Worm (Caenorhabditis elegans) whole organism, L4 larva: ENCODE results near the gene F13A7.12.

Experiments
- F10B5.3 ChIP-seq: sonication (generic microtip); optimal IDR thresholded peaks from 2 replicates; lab custom pipeline; 2016; ENCODE audit warnings: mild to moderate bottlenecking, missing genetic modification characterization, missing compliant biosample characterization
- F44E2.7 ChIP-seq: fragments of 200-800 bp; sonication (Bioruptor generic); IDR thresholded peaks from 2 replicates; pipeline ENCODE4 v2.1.2; 2022; ENCODE audit warnings: missing genetic modification characterization, missing compliant biosample characterization
- F49E8.2 ChIP-seq: sonication (generic microtip); optimal IDR thresholded peaks from 2 replicates; lab custom pipeline; 2016; ENCODE audit warnings: missing compliant biosample characterization, mild to moderate bottlenecking, missing genetic modification characterization, borderline replicate concordance
- R02D3.7 ChIP-seq: fragments of 150-350 bp; sonication (generic microtip); optimal IDR thresholded peaks from 3 replicates; lab custom pipeline; 2014; ENCODE audit warnings: missing biosample characterization, missing genetic modification characterization
- ZK546.5 ChIP-seq, 2 experiments: sonication (generic microtip); optimal IDR thresholded peaks; 2 replicates each; lab custom pipeline; 2017; ENCODE audit warnings: missing biosample characterization in 2 of 2, missing genetic modification characterization in 2 of 2
- aly-2 ChIP-seq: sonication (generic microtip); optimal IDR thresholded peaks from 2 replicates; lab custom pipeline; 2018; ENCODE audit warnings: missing biosample characterization, missing genetic modification characterization
- ama-1 ChIP-seq: fragments of 150-350 bp; optimal IDR thresholded peaks from 2 replicates; lab custom pipeline; 2014; ENCODE audit warnings: inconsistent platforms, mixed read lengths
- arid-1 ChIP-seq: fragments of 200-800 bp; sonication (Bioruptor generic); conservative IDR thresholded peaks from 2 replicates; pipeline ENCODE4 v1.3.6; 2022; ENCODE audit warnings: missing genetic modification reagents, missing genetic modification characterization, missing compliant biosample characterization
- ceh-28 ChIP-seq: fragments of 150-350 bp; optimal IDR thresholded peaks from 2 replicates; lab custom pipeline; 2014; ENCODE audit warnings: missing biosample characterization, missing genetic modification reagents, missing genetic modification characterization
- ceh-32 ChIP-seq: sonication (generic microtip); optimal IDR thresholded peaks from 2 replicates; lab custom pipeline; 2016; ENCODE audit warnings: mild to moderate bottlenecking, missing genetic modification characterization, missing compliant biosample characterization; ENCODE audit not compliant: poor library complexity
- ceh-44 ChIP-seq: fragments of 200-800 bp; sonication (Bioruptor generic); IDR thresholded peaks from 2 replicates; pipeline ENCODE4 v1.3.6; 2022; ENCODE audit warnings: missing genetic modification reagents, missing genetic modification characterization, missing compliant biosample characterization
- ceh-82 ChIP-seq: sonication (generic microtip); optimal IDR thresholded peaks from 2 replicates; lab custom pipeline; 2017; ENCODE audit warnings: missing biosample characterization, missing genetic modification characterization
- ctbp-1 ChIP-seq: fragments of 200-800 bp; sonication (Bioruptor generic); IDR thresholded peaks from 2 replicates; pipeline ENCODE4 v1.3.6; 2022; ENCODE audit warnings: missing genetic modification reagents, missing genetic modification characterization, missing compliant biosample characterization
- daf-12 ChIP-seq: fragments of 150-350 bp; optimal IDR thresholded peaks from 2 replicates; lab custom pipeline; 2014; ENCODE audit warnings: missing biosample characterization, missing genetic modification reagents, missing genetic modification characterization
- daf-16 ChIP-seq, 3 experiments: sonication (generic microtip); optimal IDR thresholded peaks; 2 replicates each; lab custom pipeline; 2016 to 2017; ENCODE audit warnings: missing genetic modification characterization in 3 of 3, missing genetic modification reagents in 3 of 3, mild to moderate bottlenecking in 2 of 3, missing compliant biosample characterization in 2 of 3, missing biosample characterization in 1 of 3, moderate library complexity in 1 of 3
- daf-8 ChIP-seq: fragments of 200-800 bp; sonication (Bioruptor generic); IDR thresholded peaks from 2 replicates; pipeline ENCODE4 v1.3.6; 2022; ENCODE audit warnings: missing genetic modification characterization, missing compliant biosample characterization
- dmd-6 ChIP-seq: fragments of 200-800 bp; sonication (Bioruptor generic); IDR thresholded peaks from 2 replicates; pipeline ENCODE4 v1.3.6; 2022; ENCODE audit warnings: missing genetic modification reagents, missing genetic modification characterization, missing compliant biosample characterization
- dmd-8 ChIP-seq: fragments of 200-800 bp; sonication (Bioruptor generic); IDR thresholded peaks from 2 replicates; pipeline ENCODE4 v1.3.6; 2022; ENCODE audit warnings: missing genetic modification characterization, missing compliant biosample characterization
- dmd-9 ChIP-seq: fragments of 200-800 bp; sonication (Bioruptor generic); IDR thresholded peaks from 2 replicates; pipeline ENCODE4 v1.3.6; 2022; ENCODE audit warnings: missing genetic modification reagents, missing genetic modification characterization, missing compliant biosample characterization
- dpl-1 ChIP-seq: fragments of 150-350 bp; optimal IDR thresholded peaks from 2 replicates; lab custom pipeline; 2014; ENCODE audit warnings: missing biosample characterization, missing genetic modification reagents, missing genetic modification characterization
- dve-1 ChIP-seq: sonication (generic microtip); optimal IDR thresholded peaks from 2 replicates; lab custom pipeline; 2017; ENCODE audit warnings: antibody characterized with exemption, mild to moderate bottlenecking, missing genetic modification characterization, missing compliant biosample characterization; ENCODE audit not compliant: insufficient read depth
- egl-27 ChIP-seq: sonication (generic microtip); optimal IDR thresholded peaks from 3 replicates; lab custom pipeline; 2017; ENCODE audit warnings: missing biosample characterization, missing genetic modification reagents, missing genetic modification characterization
- fos-1 ChIP-seq: fragments of 150-350 bp; optimal IDR thresholded peaks from 2 replicates; lab custom pipeline; 2014; ENCODE audit warnings: missing biosample characterization, missing genetic modification characterization
- hlh-30 ChIP-seq: sonication (generic microtip); optimal IDR thresholded peaks from 2 replicates; lab custom pipeline; 2017; ENCODE audit warnings: antibody characterized with exemption, mild to moderate bottlenecking, missing genetic modification characterization, missing compliant biosample characterization; ENCODE audit not compliant: insufficient read depth
- jun-1 ChIP-seq: fragments of 150-350 bp; optimal IDR thresholded peaks from 2 replicates; lab custom pipeline; 2014; ENCODE audit warnings: missing biosample characterization, missing genetic modification reagents, missing genetic modification characterization
- lim-7 ChIP-seq: fragments of 200-800 bp; sonication (Bioruptor generic); IDR thresholded peaks from 2 replicates; pipeline ENCODE4 v1.3.6; 2022; ENCODE audit warnings: missing genetic modification characterization, missing compliant biosample characterization
- lin-15B ChIP-seq: fragments of 150-350 bp; sonication (generic microtip); optimal IDR thresholded peaks from 3 replicates; lab custom pipeline; 2014; ENCODE audit warnings: missing biosample characterization, missing genetic modification characterization
- lin-29 ChIP-seq: fragments of 200-800 bp; sonication (Bioruptor generic); IDR thresholded peaks from 2 replicates; pipeline ENCODE4 v1.3.6; 2022; ENCODE audit warnings: missing genetic modification reagents, missing genetic modification characterization, missing compliant biosample characterization
- lin-39 ChIP-seq: fragments of 150-350 bp; optimal IDR thresholded peaks from 2 replicates; lab custom pipeline; 2014; ENCODE audit warnings: missing biosample characterization, missing genetic modification reagents, missing genetic modification characterization
- mdl-1 ChIP-seq, 2 experiments: fragments of 150-350 bp in 1 of 2; sonication (generic microtip) in 1 of 2; optimal IDR thresholded peaks; 2 replicates each; lab custom pipeline; 2014 to 2017; ENCODE audit warnings: missing biosample characterization in 2 of 2, missing genetic modification characterization in 2 of 2
- nhr-102 ChIP-seq: sonication (generic microtip); optimal IDR thresholded peaks from 2 replicates; lab custom pipeline; 2016; ENCODE audit warnings: mild to moderate bottlenecking, missing genetic modification characterization, moderate library complexity, missing compliant biosample characterization
- nhr-11 ChIP-seq: fragments of 150-350 bp; optimal IDR thresholded peaks from 2 replicates; lab custom pipeline; 2014; ENCODE audit warnings: missing biosample characterization, missing genetic modification characterization
- nhr-111 ChIP-seq: fragments of 200-800 bp; sonication (Bioruptor generic); optimal IDR thresholded peaks from 2 replicates; lab custom pipeline; 2018; ENCODE audit warnings: mild to moderate bottlenecking, missing genetic modification characterization, missing compliant biosample characterization
- nhr-237 ChIP-seq: sonication (generic microtip); optimal IDR thresholded peaks from 2 replicates; lab custom pipeline; 2017; ENCODE audit warnings: missing biosample characterization, missing genetic modification characterization
- nhr-76 ChIP-seq: fragments of 150-350 bp; optimal IDR thresholded peaks from 2 replicates; lab custom pipeline; 2014; ENCODE audit warnings: missing biosample characterization, missing genetic modification characterization
- nhr-77 ChIP-seq: fragments of 150-350 bp; optimal IDR thresholded peaks from 2 replicates; lab custom pipeline; 2014; ENCODE audit warnings: missing biosample characterization, missing genetic modification characterization
- sdz-12 ChIP-seq: fragments of 200-800 bp; sonication (Bioruptor generic); optimal IDR thresholded peaks from 2 replicates; lab custom pipeline; 2018; ENCODE audit warnings: mild to moderate bottlenecking, missing genetic modification characterization, missing compliant biosample characterization
- skn-1 ChIP-seq: fragments of 150-350 bp; optimal IDR thresholded peaks from 2 replicates; lab custom pipeline; 2014; ENCODE audit warnings: missing biosample characterization, missing genetic modification characterization
- snpc-1.2 ChIP-seq: fragments of 200-800 bp; sonication (Bioruptor generic); IDR thresholded peaks from 2 replicates; pipeline ENCODE4 v1.3.6; 2022; ENCODE audit warnings: missing genetic modification reagents, missing genetic modification characterization, missing compliant biosample characterization
- spr-3 ChIP-seq: fragments of 200-800 bp; sonication (Bioruptor generic); optimal IDR thresholded peaks from 2 replicates; lab custom pipeline; 2018; ENCODE audit warnings: mild to moderate bottlenecking, missing genetic modification characterization, missing compliant biosample characterization
- tag-97 ChIP-seq: fragments of 200-800 bp; sonication (Bioruptor generic); IDR thresholded peaks from 2 replicates; pipeline ENCODE4 v1.3.6; 2022; ENCODE audit warnings: missing genetic modification characterization, missing compliant biosample characterization
- tra-1 ChIP-seq: fragments of 200-800 bp; sonication (Bioruptor generic); IDR thresholded peaks from 2 replicates; pipeline ENCODE4 v1.3.6; 2022; ENCODE audit warnings: missing genetic modification reagents, missing genetic modification characterization, missing compliant biosample characterization
- unc-130 ChIP-seq: sonication (generic microtip); optimal IDR thresholded peaks from 2 replicates; lab custom pipeline; 2016; ENCODE audit warnings: missing genetic modification reagents, missing genetic modification characterization, missing compliant biosample characterization
- unc-39 ChIP-seq: sonication (generic microtip); optimal IDR thresholded peaks from 2 replicates; lab custom pipeline; 2017; ENCODE audit warnings: missing biosample characterization, missing genetic modification characterization
- unc-62 ChIP-seq, 3 experiments: fragments of 150-350 bp in 1 of 3; sonication (generic microtip); optimal IDR thresholded peaks in 2 of 3; peaks in 1 of 3; 1 replicate in 1 of 3; 2 replicates in 2 of 3; lab custom pipeline; 2014 to 2017; ENCODE audit warnings: missing biosample characterization in 3 of 3, missing genetic modification characterization in 3 of 3, missing genetic modification reagents in 3 of 3, missing genotype in 1 of 3
- zag-1 ChIP-seq: fragments of 150-350 bp; optimal IDR thresholded peaks from 2 replicates; lab custom pipeline; 2014; ENCODE audit warnings: missing biosample characterization, missing genetic modification characterization
- zip-11 ChIP-seq: fragments of 200-800 bp; sonication (Bioruptor generic); IDR thresholded peaks from 2 replicates; pipeline ENCODE4 v1.3.6; 2022; ENCODE audit warnings: missing genetic modification characterization, missing compliant biosample characterization
- zip-2 ChIP-seq: fragments of 150-350 bp; optimal IDR thresholded peaks from 2 replicates; lab custom pipeline; 2014; ENCODE audit warnings: missing biosample characterization, missing genetic modification characterization
- ztf-11 ChIP-seq: fragments of 150-350 bp; optimal IDR thresholded peaks from 2 replicates; lab custom pipeline; 2014; ENCODE audit warnings: missing biosample characterization, missing genetic modification characterization
- ztf-7 ChIP-seq: fragments of 150-350 bp; optimal IDR thresholded peaks from 2 replicates; lab custom pipeline; 2014; ENCODE audit warnings: missing biosample characterization, missing genetic modification characterization

F13A7.12 gene

DNA sequence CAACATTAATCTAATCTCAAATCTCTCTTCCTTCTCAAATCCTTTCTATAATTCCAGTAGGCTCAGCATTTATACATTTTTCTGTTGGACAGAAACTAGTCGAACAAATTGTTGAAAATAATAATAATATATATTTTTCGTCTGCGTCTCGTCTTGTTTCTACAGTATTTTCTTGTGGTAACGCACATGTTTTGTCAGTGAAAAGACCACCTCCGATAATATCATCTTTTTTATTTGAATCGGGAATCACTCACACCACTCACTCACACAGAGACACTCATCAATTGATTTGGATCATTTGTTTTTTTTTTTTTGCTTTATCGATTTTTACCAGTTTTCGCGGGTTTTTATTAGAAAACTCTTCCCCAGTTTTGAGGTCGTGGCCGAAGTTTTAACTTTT lies 41.2 kb upstream of the F13A7.12 start (continued):
- TF ChIP-seq ctbp-1 (GFP tag; lab: Robert Waterston, UW) = no peak
- TF ChIP-seq dve-1 = peak; percentile 28
- TF ChIP-seq F44E2.7 (GFP tag; lab: Robert Waterston, UW) = no peak
- no peak for TF ChIP-seq sdz-12
- no peak for TF ChIP-seq nhr-77 (tag; lab: Kevin White, UChicago)
- no peak for TF ChIP-seq daf-16 (GFP tag; optimal IDR thresholded peaks at IDR 0.05; lab: Kevin White, UChicago)
- TF ChIP-seq daf-16 (tag; optimal IDR thresholded peaks at IDR 0.05; lab: Kevin White, UChicago) = peak; percentile 12
- TF ChIP-seq unc-62 (GFP tag; optimal IDR thresholded peaks at IDR 0.05 in 1 of 2; lab: Kevin White, UChicago) = no peak
- no peak for TF ChIP-seq unc-62 (tag; optimal IDR thresholded peaks at IDR 0.05; lab: Kevin White, UChicago)
- TF ChIP-seq egl-27 = no peak
- no peak for TF ChIP-seq lim-7 (GFP tag; lab: Robert Waterston, UW)
- peak; percentile 46 for TF ChIP-seq hlh-30 (tag; lab: Kevin White, UChicago)
- no peak for TF ChIP-seq dmd-6 (GFP tag; lab: Robert Waterston, UW)
- TF ChIP-seq, all 104 proteins: peak for 8

DNA sequence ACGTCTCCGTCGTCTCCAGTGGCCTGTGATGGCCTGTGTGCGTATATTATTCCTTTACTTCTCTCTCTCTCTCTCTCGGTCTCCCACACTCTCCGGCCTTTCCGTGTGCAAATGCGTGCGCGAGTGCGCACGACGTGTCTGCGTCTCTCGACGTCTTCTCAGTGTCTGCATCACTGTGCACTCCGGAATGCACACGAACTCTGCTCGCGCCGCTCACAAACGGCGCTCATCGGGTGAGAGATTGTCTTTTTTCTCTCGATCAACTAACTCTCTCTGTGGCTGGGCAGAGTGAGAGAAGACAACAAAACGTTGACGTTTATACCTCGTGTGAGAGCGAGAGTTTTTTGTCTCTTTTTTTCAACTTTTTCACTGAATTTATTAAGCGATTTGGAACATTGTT lies 39.9 kb upstream of the F13A7.12 start:
- TF ChIP-seq ama-1 (lab: Kevin White, UChicago) (no peak), daf-8 (no peak), dpl-1 (GFP tag; lab: Kevin White, UChicago) (peak; percentile 47), egl-27 (no peak), mdl-1 (tag; optimal IDR thresholded peaks at IDR 0.05; lab: Kevin White, UChicago) (peak; percentile 85 to 96), dmd-8 (GFP tag; lab: Robert Waterston, UW) (0 out of 2 replicates have a peak, but pooled peaks have one; percentile 54), snpc-1.2 (GFP tag; lab: Robert Waterston, UW) (no peak), ztf-7 (peak; percentile 55), nhr-111 (GFP tag; lab: Kevin White, UChicago) (no peak), ctbp-1 (GFP tag; lab: Robert Waterston, UW) (peak; percentile 92), tra-1 (peak; percentile 92), ceh-82 (tag; lab: Kevin White, UChicago) (no peak), ceh-44 (GFP tag; lab: Robert Waterston, UW) (no peak), F49E8.2 (tag; lab: Kevin White, UChicago) (no peak), skn-1 (tag; lab: Kevin White, UChicago) (no peak), zip-11 (GFP tag; lab: Robert Waterston, UW) (no peak), unc-39 (tag; lab: Kevin White, UChicago) (no peak), lin-29 (0 out of 2 replicates have a peak, but pooled peaks have one; percentile 45), nhr-11 (tag; lab: Kevin White, UChicago) (peak; percentile 68), nhr-76 (tag; lab: Kevin White, UChicago) (no peak), arid-1 (GFP tag; lab: Robert Waterston, UW) (peak; percentile 78), aly-2 (tag; lab: Kevin White, UChicago) (no peak), jun-1 (tag; lab: Kevin White, UChicago) (peak; percentile 80), zag-1 (tag; lab: Kevin White, UChicago) (no peak), ceh-28 (tag; lab: Kevin White, UChicago) (no peak), R02D3.7 (tag; lab: Kevin White, UChicago) (no peak), nhr-237 (tag; lab: Kevin White, UChicago) (no peak), daf-16 (GFP tag; optimal IDR thresholded peaks at IDR 0.05; lab: Kevin White, UChicago) (peak; percentile 56 to 67), daf-16 (tag; optimal IDR thresholded peaks at IDR 0.05; lab: Kevin White, UChicago) (peak; percentile 68), daf-12 (tag; lab: Kevin White, UChicago) (no peak), fos-1 (tag; lab: Kevin White, UChicago) (no peak), tag-97 (GFP tag; lab: Robert Waterston, UW) (no peak), lin-15B (no peak), F10B5.3 (tag; lab: Kevin White, UChicago) (peak; percentile 14), unc-130 (GFP tag; lab: Kevin White, UChicago) (peak; percentile 32), ceh-32 (no peak), zip-2 (no peak), lin-39 (tag; lab: Kevin White, UChicago) (no peak), ztf-11 (no peak), spr-3 (GFP tag; lab: Kevin White, UChicago) (peak; percentile 31), ZK546.5 (tag; optimal IDR thresholded peaks at IDR 0.05; lab: Kevin White, UChicago) (no peak), nhr-102 (tag; lab: Kevin White, UChicago) (peak; percentile 75), dmd-9 (GFP tag; lab: Robert Waterston, UW) (peak; percentile 74), hlh-30 (tag; lab: Kevin White, UChicago) (peak; percentile 94)
